Worm (Caenorhabditis elegans) whole organism, L2 larva: ENCODE data around the gene srx-66.

Experiments used
- R02D3.7 ChIP-seq: fragments of 150-350 bp; optimal IDR thresholded peaks from 2 replicates; lab custom pipeline; 2014; ENCODE audit warnings: missing biosample characterization, missing genetic modification characterization
- alr-1 ChIP-seq: fragments of 150-350 bp; optimal IDR thresholded peaks from 2 replicates; lab custom pipeline; 2014; ENCODE audit warnings: missing biosample characterization, missing genetic modification characterization
- aly-2 ChIP-seq: fragments of 150-350 bp; optimal IDR thresholded peaks from 2 replicates; lab custom pipeline; 2014; ENCODE audit warnings: missing biosample characterization, missing genetic modification characterization
- blmp-1 ChIP-seq: sonication (generic microtip); optimal IDR thresholded peaks from 2 replicates; lab custom pipeline; 2017; ENCODE audit warnings: missing genetic modification characterization, mild to moderate bottlenecking, missing compliant biosample characterization, antibody characterized with exemption, moderate library complexity; ENCODE audit not compliant: insufficient read depth
- ceh-16 ChIP-seq: fragments of 150-350 bp; optimal IDR thresholded peaks from 2 replicates; lab custom pipeline; 2014; ENCODE audit warnings: missing biosample characterization, missing genetic modification characterization
- ceh-82 ChIP-seq: fragments of 150-350 bp; optimal IDR thresholded peaks from 2 replicates; lab custom pipeline; 2014; ENCODE audit warnings: missing biosample characterization, missing genetic modification characterization
- dmd-4 ChIP-seq: sonication (generic microtip); optimal IDR thresholded peaks from 2 replicates; lab custom pipeline; 2017; ENCODE audit warnings: missing biosample characterization, missing genetic modification characterization
- egl-27 ChIP-seq: sonication (generic microtip); optimal IDR thresholded peaks from 3 replicates; lab custom pipeline; 2017; ENCODE audit warnings: missing biosample characterization, missing genetic modification reagents, missing genetic modification characterization
- elt-3 ChIP-seq: sonication (generic microtip); optimal IDR thresholded peaks from 2 replicates; lab custom pipeline; 2017; ENCODE audit warnings: missing biosample characterization, missing genetic modification characterization
- fos-1 ChIP-seq: fragments of 150-350 bp; optimal IDR thresholded peaks from 2 replicates; lab custom pipeline; 2014; ENCODE audit warnings: missing biosample characterization, missing genetic modification characterization
- lin-13 ChIP-seq: fragments of 150-350 bp; optimal IDR thresholded peaks from 2 replicates; lab custom pipeline; 2014; ENCODE audit warnings: missing biosample characterization, missing genetic modification reagents, missing genetic modification characterization
- lin-39 ChIP-seq: fragments of 150-350 bp; optimal IDR thresholded peaks from 2 replicates; lab custom pipeline; 2014; ENCODE audit warnings: missing biosample characterization, missing genetic modification reagents, missing genetic modification characterization
- lsy-2 ChIP-seq, 2 experiments: fragments of 150-350 bp in 1 of 2; sonication (generic microtip) in 1 of 2; optimal IDR thresholded peaks; 2 replicates each; lab custom pipeline; 2014 to 2017; ENCODE audit warnings: missing biosample characterization in 2 of 2, missing genetic modification characterization in 2 of 2
- mab-5 ChIP-seq: fragments of 150-350 bp; optimal IDR thresholded peaks from 2 replicates; lab custom pipeline; 2014; ENCODE audit warnings: missing biosample characterization, missing genetic modification characterization
- mbf-1 ChIP-seq: sonication (generic microtip); optimal IDR thresholded peaks from 2 replicates; lab custom pipeline; 2017; ENCODE audit warnings: missing biosample characterization, missing genetic modification characterization
- mdl-1 ChIP-seq, 2 experiments: fragments of 150-350 bp in 1 of 2; sonication (generic microtip) in 1 of 2; optimal IDR thresholded peaks; 2 replicates each; lab custom pipeline; 2017; ENCODE audit warnings: missing biosample characterization in 2 of 2, missing genetic modification characterization in 2 of 2
- nhr-11 ChIP-seq: fragments of 150-350 bp; optimal IDR thresholded peaks from 2 replicates; lab custom pipeline; 2014; ENCODE audit warnings: missing biosample characterization, missing genetic modification characterization
- nhr-23 ChIP-seq: fragments of 150-350 bp; optimal IDR thresholded peaks from 2 replicates; lab custom pipeline; 2014; ENCODE audit warnings: missing biosample characterization, missing genetic modification reagents, missing genetic modification characterization
- nhr-237 ChIP-seq: fragments of 150-350 bp; optimal IDR thresholded peaks from 2 replicates; lab custom pipeline; 2014; ENCODE audit warnings: missing biosample characterization, missing genetic modification characterization
- nhr-6 ChIP-seq: fragments of 150-350 bp; optimal IDR thresholded peaks from 2 replicates; lab custom pipeline; 2014; ENCODE audit warnings: missing biosample characterization, missing genetic modification characterization
- sem-4 ChIP-seq: fragments of 150-350 bp; optimal IDR thresholded peaks from 2 replicates; lab custom pipeline; 2014; ENCODE audit warnings: missing biosample characterization, missing genetic modification reagents, missing genetic modification characterization
- skn-1 ChIP-seq: sonication (generic microtip); optimal IDR thresholded peaks from 2 replicates; lab custom pipeline; 2017; ENCODE audit warnings: missing biosample characterization, missing genetic modification characterization
- sma-3 ChIP-seq: sonication (generic microtip); optimal IDR thresholded peaks from 2 replicates; lab custom pipeline; 2016; ENCODE audit warnings: missing genetic modification reagents, missing genetic modification characterization, missing compliant biosample characterization
- sma-9 ChIP-seq, 2 experiments: fragments of 150-350 bp in 1 of 2; sonication (generic microtip) in 1 of 2; optimal IDR thresholded peaks; 2 replicates each; lab custom pipeline; 2014 to 2016; ENCODE audit warnings: missing genetic modification characterization in 2 of 2, mild to moderate bottlenecking in 1 of 2, missing biosample characterization in 1 of 2, missing compliant biosample characterization in 1 of 2, missing genetic modification reagents in 1 of 2, moderate library complexity in 1 of 2
- unc-62 ChIP-seq: fragments of 150-350 bp; optimal IDR thresholded peaks from 2 replicates; lab custom pipeline; 2014; ENCODE audit warnings: missing biosample characterization, missing genetic modification reagents, missing genetic modification characterization
- ztf-1 ChIP-seq: fragments of 200-800 bp; sonication (Bioruptor generic); conservative IDR thresholded peaks from 2 replicates; pipeline ENCODE4 v1.3.6; 2022; ENCODE audit warnings: missing genetic modification characterization, missing compliant biosample characterization
- ztf-11 ChIP-seq: sonication (generic microtip); optimal IDR thresholded peaks from 2 replicates; lab custom pipeline; 2017; ENCODE audit warnings: missing biosample characterization, missing genetic modification characterization

The srx-66 gene

DNA sequence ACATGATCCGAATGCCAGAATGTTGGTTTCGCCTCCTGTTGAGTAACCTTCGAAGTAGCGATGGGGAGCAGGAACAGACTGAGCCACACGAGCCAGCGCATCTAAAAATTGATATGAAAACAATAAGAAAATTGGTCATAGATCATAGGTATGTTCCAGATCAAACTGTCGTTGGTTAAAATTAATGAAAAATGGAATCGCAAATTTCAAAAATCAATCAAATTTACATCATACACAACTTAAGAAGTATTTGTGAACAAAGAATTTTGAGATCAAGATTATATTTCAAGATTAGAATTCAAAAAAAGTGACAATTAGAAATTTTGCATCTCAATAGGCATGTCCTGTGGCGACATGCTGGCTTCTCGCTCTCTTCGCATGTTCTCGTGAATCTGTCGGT is 28.6 kb upstream of the srx-66 start, which contains the start of gene C17E7.9:
TSS of gene C17E7.9 (minus strand) at position 101 of the 400 bp plus-strand sequence.
- TF ChIP-seq aly-2 (tag; lab: Kevin White, UChicago) (no peak), blmp-1 (tag; lab: Kevin White, UChicago) (no peak), egl-27 (no peak), ceh-16 (tag; lab: Kevin White, UChicago) (no peak), elt-3 (tag; lab: Kevin White, UChicago) (no peak), sma-3 (GFP tag; lab: Kevin White, UChicago) (no peak), sma-9 (GFP tag; optimal IDR thresholded peaks at IDR 0.05; lab: Kevin White, UChicago) (no peak), sma-9 (tag; optimal IDR thresholded peaks at IDR 0.05; lab: Kevin White, UChicago) (no peak), nhr-237 (no peak), fos-1 (tag; lab: Kevin White, UChicago) (no peak), mbf-1 (tag; lab: Kevin White, UChicago) (no peak), sem-4 (no peak), mab-5 (tag; lab: Kevin White, UChicago) (no peak), nhr-6 (tag; lab: Kevin White, UChicago) (no peak), mdl-1 (tag; optimal IDR thresholded peaks at IDR 0.05; lab: Kevin White, UChicago) (no peak), nhr-11 (tag; lab: Kevin White, UChicago) (no peak), ztf-1 (GFP tag; lab: Robert Waterston, UW) (no peak)
- TF ChIP-seq, all 48 proteins: peak for 0

DNA sequence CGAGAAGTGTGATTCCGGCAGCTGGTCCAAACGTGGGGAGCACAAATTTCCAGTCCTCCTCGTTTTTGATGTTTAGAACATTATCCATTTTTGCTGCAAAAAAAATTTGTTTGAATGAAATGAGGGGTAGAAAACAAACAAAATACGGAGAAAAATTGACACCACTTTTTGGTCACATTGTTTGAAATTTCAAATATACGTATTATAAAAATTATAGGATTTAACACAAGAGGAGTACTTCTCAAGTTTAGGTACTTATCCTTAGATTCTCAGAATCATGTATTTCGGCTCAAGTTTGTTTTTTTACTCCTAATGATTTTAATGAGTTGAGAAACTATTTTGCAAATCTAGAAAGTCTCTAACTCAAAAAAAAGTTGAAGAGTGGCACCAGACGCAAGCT is 27.5 kb upstream of the srx-66 start, which contains the start of gene C17E7.12:
TSS of gene C17E7.12 (minus strand) at position 101 of the 400 bp plus-strand sequence.
- TF ChIP-seq nhr-23 (tag; lab: Kevin White, UChicago) (no peak), lin-39 (tag; lab: Kevin White, UChicago) (no peak), unc-62 (GFP tag; lab: Kevin White, UChicago) (no peak), lsy-2 (tag; optimal IDR thresholded peaks at IDR 0.05; lab: Kevin White, UChicago) (no peak)
- TF ChIP-seq, all 48 proteins: peak for 0

- TF ChIP-seq mab-5 (tag; lab: Kevin White, UChicago) (no peak), egl-27 (no peak)
These were observed 27.0 kb upstream of the srx-66 start, which contains the start of gene C17E7.4 for ce11 chrV:3892361-3892904. TSS of gene C17E7.4 (plus strand) at chrV:3892854.

ce11 chrV:3894661-3895060 is 24.7 kb upstream of the srx-66 start, which contains the start of gene sre-9:
TSS of gene sre-9 (plus strand) at chrV:3894961.
- TF ChIP-seq nhr-23 (tag; lab: Kevin White, UChicago), result no peak
- no peak for TF ChIP-seq alr-1 (tag; lab: Kevin White, UChicago)

- no peak for TF ChIP-seq skn-1 (tag; lab: Kevin White, UChicago)
- TF ChIP-seq R02D3.7, result no peak
- TF ChIP-seq lsy-2 (tag; optimal IDR thresholded peaks at IDR 0.05; lab: Kevin White, UChicago), result no peak
- no peak for TF ChIP-seq ceh-82 (tag; lab: Kevin White, UChicago)
- TF ChIP-seq ztf-1 (GFP tag; lab: Robert Waterston, UW), result no peak
These were observed 23.4 kb upstream of the srx-66 start for ce11 chrV:3896018-3896417.

DNA sequence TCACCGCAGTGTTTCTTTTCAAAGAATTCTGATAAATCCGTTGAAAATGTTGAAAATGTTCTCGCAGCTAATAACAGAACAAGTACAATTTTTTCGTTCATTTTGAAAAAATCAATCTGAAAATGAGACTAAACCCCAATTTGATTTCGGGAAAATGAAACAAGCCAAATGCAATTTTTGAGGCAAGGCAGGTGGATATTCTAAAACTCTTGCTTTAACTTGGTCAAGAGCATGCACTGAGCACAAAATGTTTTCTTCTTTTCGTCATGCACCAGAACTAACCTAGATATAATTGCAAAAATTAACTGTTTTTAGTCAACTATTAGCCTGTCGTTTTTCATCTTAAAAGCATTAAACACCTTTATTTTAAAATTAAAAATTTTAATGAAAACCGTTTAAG is 19.3 kb upstream of the srx-66 start, which contains the start of gene irld-22:
TSS of gene irld-22 (minus strand) at position 101 of the 400 bp plus-strand sequence.
- TF ChIP-seq ztf-11 (tag; lab: Kevin White, UChicago) (no peak), dmd-4 (tag; lab: Kevin White, UChicago) (no peak), ceh-16 (tag; lab: Kevin White, UChicago) (no peak), lin-13 (GFP tag; lab: Kevin White, UChicago) (no peak), unc-62 (GFP tag; lab: Kevin White, UChicago) (no peak), elt-3 (tag; lab: Kevin White, UChicago) (no peak), R02D3.7 (no peak)
